Worm (Caenorhabditis elegans) whole organism, L2 larva: ENCODE results near the gene fbxa-155.

Experiments
- C34F6.9 ChIP-seq: fragments of 150-350 bp; optimal IDR thresholded peaks from 2 replicates; lab custom pipeline; 2014; ENCODE audit warnings: missing biosample characterization, missing genetic modification characterization
- F13H6.1 ChIP-seq: sonication (generic microtip); optimal IDR thresholded peaks from 2 replicates; lab custom pipeline; 2016; ENCODE audit warnings: missing genetic modification characterization, missing compliant biosample characterization
- R02D3.7 ChIP-seq: fragments of 150-350 bp; optimal IDR thresholded peaks from 2 replicates; lab custom pipeline; 2014; ENCODE audit warnings: missing biosample characterization, missing genetic modification characterization
- ZK546.5 ChIP-seq: sonication (generic microtip); optimal IDR thresholded peaks from 2 replicates; lab custom pipeline; 2017; ENCODE audit warnings: missing biosample characterization, missing genetic modification characterization
- alr-1 ChIP-seq: fragments of 150-350 bp; optimal IDR thresholded peaks from 2 replicates; lab custom pipeline; 2014; ENCODE audit warnings: missing biosample characterization, missing genetic modification characterization
- aly-2 ChIP-seq: fragments of 150-350 bp; optimal IDR thresholded peaks from 2 replicates; lab custom pipeline; 2014; ENCODE audit warnings: missing biosample characterization, missing genetic modification characterization
- ama-1 ChIP-seq: fragments of 150-350 bp; optimal IDR thresholded peaks from 2 replicates; lab custom pipeline; 2018; ENCODE audit warnings: inconsistent platforms
- blmp-1 ChIP-seq: sonication (generic microtip); optimal IDR thresholded peaks from 2 replicates; lab custom pipeline; 2017; ENCODE audit warnings: missing genetic modification characterization, mild to moderate bottlenecking, missing compliant biosample characterization, antibody characterized with exemption, moderate library complexity; ENCODE audit not compliant: insufficient read depth
- ceh-16 ChIP-seq: fragments of 150-350 bp; optimal IDR thresholded peaks from 2 replicates; lab custom pipeline; 2014; ENCODE audit warnings: missing biosample characterization, missing genetic modification characterization
- dmd-4 ChIP-seq: sonication (generic microtip); optimal IDR thresholded peaks from 2 replicates; lab custom pipeline; 2017; ENCODE audit warnings: missing biosample characterization, missing genetic modification characterization
- egl-27 ChIP-seq: sonication (generic microtip); optimal IDR thresholded peaks from 3 replicates; lab custom pipeline; 2017; ENCODE audit warnings: missing biosample characterization, missing genetic modification reagents, missing genetic modification characterization
- elt-1 ChIP-seq: fragments of 150-350 bp; optimal IDR thresholded peaks from 2 replicates; lab custom pipeline; 2014; ENCODE audit warnings: missing biosample characterization, missing genetic modification characterization
- gmeb-1 ChIP-seq: fragments of 150-350 bp; optimal IDR thresholded peaks from 2 replicates; lab custom pipeline; 2014; ENCODE audit warnings: missing biosample characterization, missing genetic modification characterization
- lin-11 ChIP-seq: fragments of 150-350 bp; sonication (generic microtip); optimal IDR thresholded peaks from 2 replicates; lab custom pipeline; 2014; ENCODE audit warnings: missing biosample characterization, missing genetic modification characterization, inconsistent platforms, mixed read lengths
- lin-13 ChIP-seq: fragments of 150-350 bp; optimal IDR thresholded peaks from 2 replicates; lab custom pipeline; 2014; ENCODE audit warnings: missing biosample characterization, missing genetic modification reagents, missing genetic modification characterization
- lin-39 ChIP-seq: fragments of 150-350 bp; optimal IDR thresholded peaks from 2 replicates; lab custom pipeline; 2014; ENCODE audit warnings: missing biosample characterization, missing genetic modification reagents, missing genetic modification characterization
- lsy-2 ChIP-seq, 2 experiments: fragments of 150-350 bp in 1 of 2; sonication (generic microtip) in 1 of 2; optimal IDR thresholded peaks; 2 replicates each; lab custom pipeline; 2014 to 2017; ENCODE audit warnings: missing biosample characterization in 2 of 2, missing genetic modification characterization in 2 of 2
- mbf-1 ChIP-seq: sonication (generic microtip); optimal IDR thresholded peaks from 2 replicates; lab custom pipeline; 2017; ENCODE audit warnings: missing biosample characterization, missing genetic modification characterization
- mdl-1 ChIP-seq, 2 experiments: fragments of 150-350 bp in 1 of 2; sonication (generic microtip) in 1 of 2; optimal IDR thresholded peaks; 2 replicates each; lab custom pipeline; 2017; ENCODE audit warnings: missing biosample characterization in 2 of 2, missing genetic modification characterization in 2 of 2
- nhr-10 ChIP-seq: sonication (generic microtip); optimal IDR thresholded peaks from 2 replicates; lab custom pipeline; 2017; ENCODE audit warnings: missing biosample characterization, missing genetic modification characterization
- nhr-11 ChIP-seq: fragments of 150-350 bp; optimal IDR thresholded peaks from 2 replicates; lab custom pipeline; 2014; ENCODE audit warnings: missing biosample characterization, missing genetic modification characterization
- nhr-12 ChIP-seq: fragments of 150-350 bp; optimal IDR thresholded peaks from 2 replicates; lab custom pipeline; 2014; ENCODE audit warnings: missing biosample characterization, missing genetic modification characterization
- nhr-129 ChIP-seq: fragments of 150-350 bp; optimal IDR thresholded peaks from 2 replicates; lab custom pipeline; 2014; ENCODE audit warnings: missing biosample characterization, missing genetic modification characterization
- nhr-21 ChIP-seq: fragments of 150-350 bp; optimal IDR thresholded peaks from 2 replicates; lab custom pipeline; 2014; ENCODE audit warnings: missing biosample characterization, missing genetic modification characterization
- nhr-23 ChIP-seq: fragments of 150-350 bp; optimal IDR thresholded peaks from 2 replicates; lab custom pipeline; 2014; ENCODE audit warnings: missing biosample characterization, missing genetic modification reagents, missing genetic modification characterization
- nhr-237 ChIP-seq: fragments of 150-350 bp; optimal IDR thresholded peaks from 2 replicates; lab custom pipeline; 2014; ENCODE audit warnings: missing biosample characterization, missing genetic modification characterization
- nhr-77 ChIP-seq: fragments of 150-350 bp; optimal IDR thresholded peaks from 2 replicates; lab custom pipeline; 2014; ENCODE audit warnings: missing biosample characterization, missing genetic modification characterization
- sem-4 ChIP-seq: fragments of 150-350 bp; optimal IDR thresholded peaks from 2 replicates; lab custom pipeline; 2014; ENCODE audit warnings: missing biosample characterization, missing genetic modification reagents, missing genetic modification characterization
- skn-1 ChIP-seq: sonication (generic microtip); optimal IDR thresholded peaks from 2 replicates; lab custom pipeline; 2017; ENCODE audit warnings: missing biosample characterization, missing genetic modification characterization
- sma-3 ChIP-seq: sonication (generic microtip); optimal IDR thresholded peaks from 2 replicates; lab custom pipeline; 2016; ENCODE audit warnings: missing genetic modification reagents, missing genetic modification characterization, missing compliant biosample characterization
- sma-9 ChIP-seq, 2 experiments: fragments of 150-350 bp in 1 of 2; sonication (generic microtip) in 1 of 2; optimal IDR thresholded peaks; 2 replicates each; lab custom pipeline; 2014 to 2016; ENCODE audit warnings: missing genetic modification characterization in 2 of 2, mild to moderate bottlenecking in 1 of 2, missing biosample characterization in 1 of 2, missing compliant biosample characterization in 1 of 2, missing genetic modification reagents in 1 of 2, moderate library complexity in 1 of 2
- snpc-4 ChIP-seq: fragments of 150-350 bp; optimal IDR thresholded peaks from 2 replicates; lab custom pipeline; 2014; ENCODE audit warnings: missing biosample characterization, missing genetic modification characterization
- unc-39 ChIP-seq: fragments of 150-350 bp; optimal IDR thresholded peaks from 2 replicates; lab custom pipeline; 2014; ENCODE audit warnings: missing biosample characterization, missing genetic modification characterization
- unc-55 ChIP-seq: fragments of 150-350 bp; sonication (generic microtip); optimal IDR thresholded peaks from 3 replicates; lab custom pipeline; 2014; ENCODE audit warnings: missing biosample characterization, missing genetic modification reagents, missing genetic modification characterization
- unc-62 ChIP-seq: fragments of 150-350 bp; optimal IDR thresholded peaks from 2 replicates; lab custom pipeline; 2014; ENCODE audit warnings: missing biosample characterization, missing genetic modification reagents, missing genetic modification characterization
- ztf-1 ChIP-seq: fragments of 200-800 bp; sonication (Bioruptor generic); conservative IDR thresholded peaks from 2 replicates; pipeline ENCODE4 v1.3.6; 2022; ENCODE audit warnings: missing genetic modification characterization, missing compliant biosample characterization
- ztf-11 ChIP-seq: sonication (generic microtip); optimal IDR thresholded peaks from 2 replicates; lab custom pipeline; 2017; ENCODE audit warnings: missing biosample characterization, missing genetic modification characterization

Gene fbxa-155

ce11 chrIII:9982119-9982642 is 27.8 kb downstream of the fbxa-155 start:
- TF ChIP-seq ZK546.5 (tag; lab: Kevin White, UChicago) (no peak), nhr-12 (no peak), alr-1 (tag; lab: Kevin White, UChicago) (no peak), nhr-129 (tag; lab: Kevin White, UChicago) (no peak), snpc-4 (tag; lab: Kevin White, UChicago) (no peak), elt-1 (tag; lab: Kevin White, UChicago) (no peak), gmeb-1 (tag; lab: Kevin White, UChicago) (no peak), ztf-11 (tag; lab: Kevin White, UChicago) (no peak), ztf-1 (GFP tag; lab: Robert Waterston, UW) (no peak)
- TF ChIP-seq, all 48 proteins: peak for 0

ce11 chrIII:9973765-9974164 is 36.3 kb downstream of the fbxa-155 start, which contains the start of gene R10E12.2:
TSS of gene R10E12.2 (minus strand) at chrIII:9973865.
- TF ChIP-seq lin-39 (tag; lab: Kevin White, UChicago) (no peak), aly-2 (tag; lab: Kevin White, UChicago) (no peak), unc-62 (no peak), nhr-23 (tag; lab: Kevin White, UChicago) (no peak), mdl-1 (tag; optimal IDR thresholded peaks at IDR 0.05; lab: Kevin White, UChicago) (no peak), R02D3.7 (no peak), egl-27 (tag; lab: Kevin White, UChicago) (no peak), ztf-1 (GFP tag; lab: Robert Waterston, UW) (no peak), nhr-21 (tag; lab: Kevin White, UChicago) (no peak), sma-3 (no peak), gmeb-1 (tag; lab: Kevin White, UChicago) (no peak), alr-1 (tag; lab: Kevin White, UChicago) (no peak), ama-1 (no peak), F13H6.1 (tag; lab: Kevin White, UChicago) (no peak), nhr-10 (tag; lab: Kevin White, UChicago) (no peak), nhr-129 (tag; lab: Kevin White, UChicago) (no peak), C34F6.9 (tag; lab: Kevin White, UChicago) (no peak), nhr-12 (no peak)

- no peak for TF ChIP-seq ztf-11 (tag; lab: Kevin White, UChicago)
- no peak for TF ChIP-seq F13H6.1 (tag; lab: Kevin White, UChicago)
- no peak for TF ChIP-seq ZK546.5 (tag; lab: Kevin White, UChicago)
- no peak for TF ChIP-seq aly-2 (tag; lab: Kevin White, UChicago)
- TF ChIP-seq sma-9 (GFP tag; optimal IDR thresholded peaks at IDR 0.05; lab: Kevin White, UChicago) = no peak
- TF ChIP-seq sma-9 (tag; optimal IDR thresholded peaks at IDR 0.05; lab: Kevin White, UChicago) = no peak
- TF ChIP-seq lsy-2 (tag; optimal IDR thresholded peaks at IDR 0.05; lab: Kevin White, UChicago) = no peak
- no peak for TF ChIP-seq blmp-1
- TF ChIP-seq sem-4 (tag; lab: Kevin White, UChicago) = no peak
- TF ChIP-seq R02D3.7 = no peak
- no peak for TF ChIP-seq nhr-237
- no peak for TF ChIP-seq elt-1 (tag; lab: Kevin White, UChicago)
- TF ChIP-seq lin-13 (GFP tag; lab: Kevin White, UChicago) = no peak
- no peak for TF ChIP-seq alr-1 (tag; lab: Kevin White, UChicago)
- TF ChIP-seq sma-3 = no peak
- TF ChIP-seq lin-39 (tag; lab: Kevin White, UChicago) = no peak
- no peak for TF ChIP-seq skn-1 (tag; lab: Kevin White, UChicago)
- TF ChIP-seq nhr-77 = no peak
- no peak for TF ChIP-seq ama-1
- TF ChIP-seq, all 48 proteins: peak for 0
Measured at ce11 chrIII:9972192-9972811, 37.7 kb downstream of the fbxa-155 start.

ce11 chrIII:9969371-9969770 is 40.6 kb downstream of the fbxa-155 start:
- TF ChIP-seq lin-11 (no peak), dmd-4 (tag; lab: Kevin White, UChicago) (no peak), sma-3 (no peak), nhr-23 (tag; lab: Kevin White, UChicago) (no peak), mbf-1 (tag; lab: Kevin White, UChicago) (no peak), lin-39 (tag; lab: Kevin White, UChicago) (no peak), nhr-11 (tag; lab: Kevin White, UChicago) (no peak), lsy-2 (tag; optimal IDR thresholded peaks at IDR 0.05; lab: Kevin White, UChicago) (no peak), nhr-129 (tag; lab: Kevin White, UChicago) (no peak), nhr-77 (no peak), unc-55 (GFP tag; lab: Kevin White, UChicago) (no peak), blmp-1 (no peak), ceh-16 (tag; lab: Kevin White, UChicago) (no peak), unc-39 (tag; lab: Kevin White, UChicago) (no peak), ztf-1 (GFP tag; lab: Robert Waterston, UW) (no peak), lin-13 (GFP tag; lab: Kevin White, UChicago) (no peak), elt-1 (tag; lab: Kevin White, UChicago) (no peak)
